Fruit fly (Drosophila melanogaster) whole organism, embryonic: Measurements from ENCODE around the gene Bet5.

Experiments used
- Bteb2 ChIP-seq: fragments of 200-800 bp; sonication (Bioruptor generic); optimal IDR thresholded peaks from 2 replicates; lab custom pipeline; 2016; ENCODE audit warnings: missing biosample characterization, missing genetic modification characterization
- C15 ChIP-seq: fragments of 200-800 bp; sonication (Bioruptor generic); IDR thresholded peaks from 3 replicates; pipeline ENCODE4 v1.3.6; 2022; ENCODE audit warnings: missing biosample characterization, missing genetic modification characterization
- CG10274 ChIP-seq: fragments of 200-800 bp; sonication (Bioruptor generic); optimal IDR thresholded peaks from 3 replicates; lab custom pipeline; 2017; ENCODE audit warnings: missing biosample characterization, mild to moderate bottlenecking, missing genetic modification characterization
- CG10462 ChIP-seq: fragments of 200-800 bp; sonication (Bioruptor generic); optimal IDR thresholded peaks from 2 replicates; lab custom pipeline; 2016; ENCODE audit warnings: missing biosample characterization, missing genetic modification characterization
- CG12299 ChIP-seq: fragments of 200-800 bp; sonication (Bioruptor generic); optimal IDR thresholded peaks from 2 replicates; lab custom pipeline; 2018; ENCODE audit warnings: missing biosample characterization, mild to moderate bottlenecking, missing genetic modification characterization
- CG13894 ChIP-seq: fragments of 200-800 bp; sonication (Bioruptor generic); optimal IDR thresholded peaks from 3 replicates; lab custom pipeline; 2018; ENCODE audit warnings: missing biosample characterization, mild to moderate bottlenecking, missing genetic modification characterization, moderate library complexity
- CG14050 ChIP-seq: fragments of 200-800 bp; sonication (Bioruptor generic); IDR thresholded peaks from 3 replicates; pipeline ENCODE4 v1.3.6; 2022; ENCODE audit warnings: missing biosample characterization, missing genetic modification characterization
- CG1832 ChIP-seq: fragments of 200-800 bp; sonication (Bioruptor generic); optimal IDR thresholded peaks from 2 replicates; lab custom pipeline; 2017; ENCODE audit warnings: missing biosample characterization, mild to moderate bottlenecking, missing genetic modification characterization, inconsistent platforms
- CG18764 ChIP-seq: fragments of 200-800 bp; sonication (Bioruptor generic); optimal IDR thresholded peaks from 3 replicates; lab custom pipeline; 2016; ENCODE audit warnings: missing biosample characterization, missing genetic modification characterization
- CG2116 ChIP-seq: fragments of 200-800 bp; sonication (Bioruptor generic); optimal IDR thresholded peaks from 3 replicates; lab custom pipeline; 2018; ENCODE audit warnings: missing biosample characterization, mild to moderate bottlenecking, missing genetic modification characterization
- CG2678 ChIP-seq: fragments of 200-800 bp; sonication (Bioruptor generic); optimal IDR thresholded peaks from 3 replicates; lab custom pipeline; 2019; ENCODE audit warnings: missing biosample characterization, mild to moderate bottlenecking, missing genetic modification characterization, moderate library complexity
- CG2712 ChIP-seq: fragments of 200-800 bp; optimal IDR thresholded peaks from 3 replicates; lab custom pipeline; 2019; ENCODE audit warnings: missing biosample characterization, mild to moderate bottlenecking, missing genetic modification characterization, moderate library complexity
- CG34224 ChIP-seq: fragments of 200-800 bp; sonication (Bioruptor generic); IDR thresholded peaks from 3 replicates; pipeline ENCODE4 v1.3.6; 2022; ENCODE audit warnings: missing biosample characterization, missing genetic modification characterization; ENCODE audit not compliant: partially characterized antibody
- CG3838 ChIP-seq: fragments of 200-800 bp; sonication (Bioruptor generic); optimal IDR thresholded peaks from 3 replicates; lab custom pipeline; 2016; ENCODE audit warnings: missing biosample characterization, missing genetic modification characterization
- CG6272 ChIP-seq: fragments of 200-800 bp; sonication (Bioruptor generic); IDR thresholded peaks from 2 replicates; pipeline ENCODE4 v1.3.6; 2022; ENCODE audit warnings: missing biosample characterization, missing genetic modification characterization
- CG7271 ChIP-seq: fragments of 200-800 bp; sonication (Bioruptor generic); optimal IDR thresholded peaks from 2 replicates; lab custom pipeline; 2018; ENCODE audit warnings: missing biosample characterization, mild to moderate bottlenecking, missing genetic modification characterization, moderate library complexity
- CG7556 ChIP-seq: fragments of 200-800 bp; sonication (Bioruptor generic); optimal IDR thresholded peaks from 2 replicates; lab custom pipeline; 2017; ENCODE audit warnings: missing biosample characterization, mild to moderate bottlenecking, missing genetic modification characterization
- CG7839 ChIP-seq: fragments of 200-800 bp; sonication (Bioruptor generic); optimal IDR thresholded peaks from 3 replicates; lab custom pipeline; 2018; ENCODE audit warnings: missing biosample characterization, mild to moderate bottlenecking, missing genetic modification characterization, moderate library complexity
- CG9215 ChIP-seq: fragments of 200-800 bp; sonication (Bioruptor generic); IDR thresholded peaks from 2 replicates; pipeline ENCODE4 v1.3.6; 2022; ENCODE audit warnings: missing biosample characterization, missing genetic modification characterization
- CG9797 ChIP-seq: fragments of 200-800 bp; sonication (Bioruptor generic); optimal IDR thresholded peaks from 3 replicates; lab custom pipeline; 2018; ENCODE audit warnings: missing biosample characterization, mild to moderate bottlenecking, missing genetic modification characterization
- CHES-1-like ChIP-seq: fragments of 200-800 bp; sonication (Bioruptor generic); optimal IDR thresholded peaks from 2 replicates; lab custom pipeline; 2016; ENCODE audit warnings: missing biosample characterization, missing genetic modification characterization
- Dbx ChIP-seq: fragments of 200-800 bp; sonication (Bioruptor generic); IDR thresholded peaks from 3 replicates; pipeline ENCODE4 v1.3.6; 2022; ENCODE audit warnings: missing biosample characterization, missing genetic modification characterization
- E2f1 ChIP-seq: fragments of 200-800 bp; sonication (Bioruptor generic); IDR thresholded peaks from 2 replicates; pipeline ENCODE4 v1.3.6; 2022; ENCODE audit warnings: missing biosample characterization, missing genetic modification characterization
- Eip74EF ChIP-seq, 2 experiments: fragments of 200-800 bp in 1 of 2; fragments of >200 bp in 1 of 2; sonication (Bioruptor generic) in 1 of 2; optimal IDR thresholded peaks; 2 replicates each; lab custom pipeline; 2017 to 2019; ENCODE audit warnings: missing biosample characterization in 2 of 2, missing genetic modification characterization in 2 of 2, mild to moderate bottlenecking in 1 of 2, moderate library complexity in 1 of 2
- Gsc ChIP-seq: fragments of 200-800 bp; sonication (Bioruptor generic); IDR thresholded peaks from 2 replicates; pipeline ENCODE4 v1.3.6; 2022; ENCODE audit warnings: missing biosample characterization, missing genetic modification characterization
- HLH3B ChIP-seq: fragments of 200-800 bp; sonication (Bioruptor generic); IDR thresholded peaks from 2 replicates; pipeline ENCODE4 v1.3.6; 2022; ENCODE audit warnings: missing biosample characterization, missing genetic modification characterization
- Meics ChIP-seq: fragments of 200-800 bp; sonication (Bioruptor generic); optimal IDR thresholded peaks from 2 replicates; lab custom pipeline; 2017; ENCODE audit warnings: missing biosample characterization, mild to moderate bottlenecking, missing genetic modification characterization
- Nf-YB ChIP-seq: fragments of 200-800 bp; sonication (Bioruptor generic); optimal IDR thresholded peaks from 3 replicates; lab custom pipeline; 2019; ENCODE audit warnings: missing biosample characterization, mild to moderate bottlenecking, missing genetic modification characterization, moderate library complexity
- Side ChIP-seq: fragments of 200-800 bp; sonication (Bioruptor generic); optimal IDR thresholded peaks from 2 replicates; lab custom pipeline; 2016; ENCODE audit warnings: missing biosample characterization, missing genetic modification characterization
- Sox102F ChIP-seq: fragments of 200-800 bp; sonication (Bioruptor generic); optimal IDR thresholded peaks from 2 replicates; lab custom pipeline; 2018; ENCODE audit warnings: missing biosample characterization, mild to moderate bottlenecking, missing genetic modification characterization, moderate library complexity
- Xbp1 ChIP-seq: fragments of 200-800 bp; sonication (Bioruptor generic); optimal IDR thresholded peaks from 3 replicates; lab custom pipeline; 2016; ENCODE audit warnings: missing biosample characterization, mild to moderate bottlenecking, missing genetic modification characterization
- al ChIP-seq: fragments of 200-800 bp; sonication (Bioruptor generic); IDR thresholded peaks from 2 replicates; pipeline ENCODE4 v1.3.6; 2022; ENCODE audit warnings: missing biosample characterization, missing genetic modification characterization
- bcd ChIP-seq: fragments of 200-800 bp; sonication (Bioruptor generic); optimal IDR thresholded peaks from 2 replicates; lab custom pipeline; 2017; ENCODE audit warnings: missing biosample characterization, mild to moderate bottlenecking, missing genetic modification characterization
- btn ChIP-seq: fragments of 200-800 bp; sonication (Bioruptor generic); optimal IDR thresholded peaks from 2 replicates; lab custom pipeline; 2016; ENCODE audit warnings: missing biosample characterization, missing genetic modification characterization
- caup ChIP-seq: fragments of 200-800 bp; sonication (Bioruptor generic); optimal IDR thresholded peaks from 3 replicates; lab custom pipeline; 2017; ENCODE audit warnings: missing biosample characterization, mild to moderate bottlenecking, missing genetic modification characterization, moderate library complexity; ENCODE audit not compliant: severe bottlenecking
- ci ChIP-seq: fragments of 200-800 bp; sonication (Bioruptor generic); IDR thresholded peaks from 3 replicates; pipeline ENCODE4 v1.3.6; 2022; ENCODE audit warnings: missing biosample characterization, missing genetic modification characterization
- crol ChIP-seq: fragments of 200-800 bp; sonication (Bioruptor generic); IDR thresholded peaks from 2 replicates; pipeline ENCODE4 v1.3.6; 2022; ENCODE audit warnings: missing biosample characterization, missing genetic modification characterization
- crp ChIP-seq, 2 experiments: fragments of 200-800 bp; sonication (Bioruptor generic); optimal IDR thresholded peaks; 2 replicates in 1 of 2; 3 replicates in 1 of 2; lab custom pipeline; 2017; ENCODE audit warnings: missing biosample characterization in 2 of 2, missing genetic modification characterization in 2 of 2, mild to moderate bottlenecking in 1 of 2, moderate library complexity in 1 of 2
- dmrt99B ChIP-seq: fragments of 200-800 bp; sonication (Bioruptor generic); optimal IDR thresholded peaks from 2 replicates; lab custom pipeline; 2018; ENCODE audit warnings: missing biosample characterization, mild to moderate bottlenecking, missing genetic modification characterization, moderate library complexity
- gfzf ChIP-seq: fragments of 200-800 bp; sonication (Bioruptor generic); optimal IDR thresholded peaks from 2 replicates; lab custom pipeline; 2016; ENCODE audit warnings: missing biosample characterization, mild to moderate bottlenecking, missing genetic modification characterization, moderate library complexity
- grn ChIP-seq: fragments of 200-800 bp; sonication (Bioruptor generic); optimal IDR thresholded peaks from 3 replicates; lab custom pipeline; 2017; ENCODE audit warnings: missing biosample characterization, missing genetic modification characterization
- gsb-n ChIP-seq: fragments of 200-800 bp; sonication (Bioruptor generic); optimal IDR thresholded peaks from 3 replicates; lab custom pipeline; 2018; ENCODE audit warnings: missing biosample characterization, mild to moderate bottlenecking, missing genetic modification characterization
- her ChIP-seq: fragments of 200-800 bp; sonication (Bioruptor generic); optimal IDR thresholded peaks from 2 replicates; lab custom pipeline; 2016; ENCODE audit warnings: missing biosample characterization, missing genetic modification characterization
- ind ChIP-seq: fragments of 200-800 bp; sonication (Bioruptor generic); optimal IDR thresholded peaks from 3 replicates; lab custom pipeline; 2016; ENCODE audit warnings: missing biosample characterization, missing genetic modification characterization
- kni ChIP-seq: fragments of 200-800 bp; sonication (Bioruptor generic); optimal IDR thresholded peaks from 3 replicates; lab custom pipeline; 2017; ENCODE audit warnings: mild to moderate bottlenecking, missing biosample characterization, missing genetic modification reagents, missing genetic modification characterization
- nerfin-1 ChIP-seq: fragments of 200-800 bp; sonication (Bioruptor generic); optimal IDR thresholded peaks from 3 replicates; lab custom pipeline; 2019; ENCODE audit warnings: missing biosample characterization, mild to moderate bottlenecking, missing genetic modification characterization, moderate library complexity
- salm ChIP-seq: fragments of 200-800 bp; sonication (Bioruptor generic); optimal IDR thresholded peaks from 2 replicates; lab custom pipeline; 2018; ENCODE audit warnings: missing biosample characterization, mild to moderate bottlenecking, missing genetic modification characterization
- scrt ChIP-seq: fragments of 200-800 bp; sonication (Bioruptor generic); optimal IDR thresholded peaks from 2 replicates; lab custom pipeline; 2018; ENCODE audit warnings: missing biosample characterization, mild to moderate bottlenecking, missing genetic modification characterization, moderate library complexity
- sens ChIP-seq: fragments of 200-800 bp; sonication (Bioruptor generic); peaks from one replicate; lab custom pipeline; 2016; ENCODE audit warnings: missing biosample characterization, missing genetic modification characterization
- shn ChIP-seq: fragments of 200-800 bp; sonication (Bioruptor generic); optimal IDR thresholded peaks from 3 replicates; lab custom pipeline; 2016; ENCODE audit warnings: missing biosample characterization, missing genetic modification characterization
- sisA ChIP-seq: fragments of 200-800 bp; sonication (Bioruptor generic); IDR thresholded peaks from 2 replicates; pipeline ENCODE4 v1.3.6; 2022; ENCODE audit warnings: missing biosample characterization, missing genetic modification characterization
- wor ChIP-seq: fragments of 200-800 bp; sonication (Bioruptor generic); IDR thresholded peaks from 2 replicates; pipeline ENCODE4 v1.3.6; 2022; ENCODE audit warnings: missing biosample characterization, missing genetic modification characterization

Gene Bet5

DNA sequence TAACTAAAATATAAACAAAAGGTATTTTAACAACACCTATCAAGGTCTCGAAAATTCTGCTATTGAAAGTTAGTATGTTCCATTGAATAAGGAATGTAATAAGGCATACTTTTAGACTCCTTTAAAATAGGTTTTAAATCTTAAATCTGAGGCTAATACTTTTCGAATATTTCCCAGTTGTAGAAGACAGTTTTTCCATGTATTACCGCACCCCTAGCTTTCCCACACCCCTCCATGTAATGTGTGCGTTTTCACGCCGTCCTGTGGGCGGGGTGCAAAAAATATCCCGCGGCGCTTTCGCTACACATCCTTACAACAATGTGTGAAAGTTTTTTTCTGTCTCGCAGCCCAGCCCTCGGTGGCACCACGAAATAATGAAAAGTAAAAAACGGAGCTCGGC, 44.5 kb downstream of the Bet5 start (continued):
- TF ChIP-seq CG1832 (no peak), salm (tag; lab: Kevin White, UChicago) (no peak), nerfin-1 (tag; lab: Kevin White, UChicago) (no peak), Nf-YB (no peak), shn (GFP tag; lab: Kevin White, UChicago) (no peak), Eip74EF (GFP tag; optimal IDR thresholded peaks at IDR 0.05; lab: Kevin White, UChicago) (no peak), bcd (GFP tag; lab: Kevin White, UChicago) (no peak), C15 (GFP tag; lab: Robert Waterston, UW) (no peak), sens (peak; percentile 17), Sox102F (peak; percentile 12), scrt (no peak), CG7556 (GFP tag; lab: Kevin White, UChicago) (peak; percentile 36), dmrt99B (peak; percentile 17), ind (GFP tag; lab: Kevin White, UChicago) (no peak), CG12299 (tag; lab: Kevin White, UChicago) (no peak), CG13894 (no peak), gfzf (GFP tag; lab: Kevin White, UChicago) (no peak), CG2116 (GFP tag; lab: Kevin White, UChicago) (no peak), Side (no peak), crp (GFP tag; optimal IDR thresholded peaks at IDR 0.05; lab: Kevin White, UChicago) (no peak), CG9215 (no peak), crol (GFP tag; lab: Robert Waterston, UW) (no peak), CHES-1-like (GFP tag; lab: Kevin White, UChicago) (no peak), CG7839 (tag; lab: Kevin White, UChicago) (peak; percentile 10), CG6272 (no peak), gsb-n (tag; lab: Kevin White, UChicago) (peak; percentile 23), Dbx (GFP tag; lab: Robert Waterston, UW) (no peak), CG14050 (GFP tag; lab: Robert Waterston, UW) (no peak), ci (GFP tag; lab: Robert Waterston, UW) (no peak), Xbp1 (GFP tag; lab: Kevin White, UChicago) (no peak), CG7271 (tag; lab: Kevin White, UChicago) (no peak), caup (GFP tag; lab: Kevin White, UChicago) (no peak), CG3838 (GFP tag; lab: Kevin White, UChicago) (no peak), kni (GFP tag; lab: Kevin White, UChicago) (no peak), grn (GFP tag; lab: Kevin White, UChicago) (no peak), btn (GFP tag; lab: Kevin White, UChicago) (no peak), Meics (GFP tag; lab: Kevin White, UChicago) (peak; percentile 8), wor (no peak), CG10274 (no peak), Bteb2 (GFP tag; lab: Kevin White, UChicago) (no peak), CG10462 (no peak), al (GFP tag; lab: Robert Waterston, UW) (no peak), HLH3B (GFP tag; lab: Robert Waterston, UW) (no peak), CG9797 (GFP tag; lab: Kevin White, UChicago) (no peak), sisA (GFP tag; lab: Robert Waterston, UW) (no peak), CG34224 (GFP tag; lab: Robert Waterston, UW) (no peak), Gsc (GFP tag; lab: Robert Waterston, UW) (no peak), CG2678 (tag; lab: Kevin White, UChicago) (peak; percentile 39), E2f1 (GFP tag; lab: Robert Waterston, UW) (no peak), CG2712 (tag; lab: Kevin White, UChicago) (peak; percentile 12), CG18764 (GFP tag; lab: Kevin White, UChicago) (no peak), her (no peak)
